Worm (Caenorhabditis elegans) whole organism, L4 larva: ENCODE measurements around the gene F11D11.21.

ENCODE experiments used
- D1046.2 ChIP-seq: fragments of 200-800 bp; sonication (Bioruptor generic); IDR thresholded peaks from 2 replicates; pipeline ENCODE4 v1.3.6; 2022; ENCODE audit warnings: missing genetic modification characterization, missing compliant biosample characterization
- F10B5.3 ChIP-seq: sonication (generic microtip); optimal IDR thresholded peaks from 2 replicates; lab custom pipeline; 2016; ENCODE audit warnings: mild to moderate bottlenecking, missing genetic modification characterization, missing compliant biosample characterization
- F37D6.2 ChIP-seq: sonication (generic microtip); optimal IDR thresholded peaks from 2 replicates; lab custom pipeline; 2016; ENCODE audit warnings: mild to moderate bottlenecking, missing genetic modification characterization, missing compliant biosample characterization
- R02D3.7 ChIP-seq: fragments of 150-350 bp; sonication (generic microtip); optimal IDR thresholded peaks from 3 replicates; lab custom pipeline; 2014; ENCODE audit warnings: missing biosample characterization, missing genetic modification characterization
- T26A8.4 ChIP-seq: fragments of 200-800 bp; sonication (Bioruptor generic); IDR thresholded peaks from 2 replicates; pipeline ENCODE4 v1.3.6; 2022; ENCODE audit warnings: missing genetic modification characterization, missing compliant biosample characterization
- Y105C5A.15 ChIP-seq: fragments of 200-800 bp; sonication (Bioruptor generic); IDR thresholded peaks from 2 replicates; pipeline ENCODE4 v1.3.6; 2022; ENCODE audit warnings: missing genetic modification characterization, missing compliant biosample characterization
- Y75B8A.6 ChIP-seq: fragments of 200-800 bp; sonication (Bioruptor generic); IDR thresholded peaks from 2 replicates; pipeline ENCODE4 v1.3.6; 2022; ENCODE audit warnings: missing genetic modification reagents, missing genetic modification characterization, missing compliant biosample characterization
- aly-2 ChIP-seq: sonication (generic microtip); optimal IDR thresholded peaks from 2 replicates; lab custom pipeline; 2018; ENCODE audit warnings: missing biosample characterization, missing genetic modification characterization
- ceh-20 ChIP-seq: fragments of 200-800 bp; sonication (Bioruptor generic); IDR thresholded peaks from 2 replicates; pipeline ENCODE4 v1.3.6; 2022; ENCODE audit warnings: missing genetic modification reagents, missing genetic modification characterization, missing compliant biosample characterization
- ceh-32 ChIP-seq: sonication (generic microtip); optimal IDR thresholded peaks from 2 replicates; lab custom pipeline; 2016; ENCODE audit warnings: mild to moderate bottlenecking, missing genetic modification characterization, missing compliant biosample characterization; ENCODE audit not compliant: poor library complexity
- ceh-82 ChIP-seq: sonication (generic microtip); optimal IDR thresholded peaks from 2 replicates; lab custom pipeline; 2017; ENCODE audit warnings: missing biosample characterization, missing genetic modification characterization
- ces-1 ChIP-seq: fragments of 150-350 bp; sonication (generic microtip); optimal IDR thresholded peaks from 4 replicates; lab custom pipeline; 2014; ENCODE audit warnings: missing biosample characterization, missing genetic modification reagents, missing genetic modification characterization
- daf-16 ChIP-seq, 3 experiments: sonication (generic microtip); optimal IDR thresholded peaks; 2 replicates each; lab custom pipeline; 2016 to 2017; ENCODE audit warnings: missing genetic modification characterization in 3 of 3, missing genetic modification reagents in 3 of 3, mild to moderate bottlenecking in 2 of 3, missing compliant biosample characterization in 2 of 3, missing biosample characterization in 1 of 3, moderate library complexity in 1 of 3
- daf-19 ChIP-seq: fragments of 200-800 bp; sonication (Bioruptor generic); conservative IDR thresholded peaks from 2 replicates; pipeline ENCODE4 v1.3.6; 2022; ENCODE audit warnings: missing genetic modification characterization, missing compliant biosample characterization
- dmd-6 ChIP-seq: fragments of 200-800 bp; sonication (Bioruptor generic); IDR thresholded peaks from 2 replicates; pipeline ENCODE4 v1.3.6; 2022; ENCODE audit warnings: missing genetic modification reagents, missing genetic modification characterization, missing compliant biosample characterization
- dmd-8 ChIP-seq: fragments of 200-800 bp; sonication (Bioruptor generic); IDR thresholded peaks from 2 replicates; pipeline ENCODE4 v1.3.6; 2022; ENCODE audit warnings: missing genetic modification characterization, missing compliant biosample characterization
- dmd-9 ChIP-seq: fragments of 200-800 bp; sonication (Bioruptor generic); IDR thresholded peaks from 2 replicates; pipeline ENCODE4 v1.3.6; 2022; ENCODE audit warnings: missing genetic modification reagents, missing genetic modification characterization, missing compliant biosample characterization
- duxl-1 ChIP-seq: sonication (generic microtip); optimal IDR thresholded peaks from 2 replicates; lab custom pipeline; 2016; ENCODE audit warnings: mild to moderate bottlenecking, missing genetic modification characterization, moderate library complexity, missing compliant biosample characterization; ENCODE audit not compliant: poor library complexity
- dve-1 ChIP-seq: sonication (generic microtip); optimal IDR thresholded peaks from 2 replicates; lab custom pipeline; 2017; ENCODE audit warnings: antibody characterized with exemption, mild to moderate bottlenecking, missing genetic modification characterization, missing compliant biosample characterization; ENCODE audit not compliant: insufficient read depth
- egl-43 ChIP-seq: fragments of 200-800 bp; sonication (Bioruptor generic); IDR thresholded peaks from 2 replicates; pipeline ENCODE4 v1.3.6; 2022; ENCODE audit warnings: missing genetic modification reagents, missing genetic modification characterization, missing compliant biosample characterization
- hlh-11 ChIP-seq: fragments of 200-800 bp; sonication (Bioruptor generic); optimal IDR thresholded peaks from 2 replicates; lab custom pipeline; 2018; ENCODE audit warnings: mild to moderate bottlenecking, missing genetic modification characterization, missing compliant biosample characterization
- hlh-30 ChIP-seq: sonication (generic microtip); optimal IDR thresholded peaks from 2 replicates; lab custom pipeline; 2017; ENCODE audit warnings: antibody characterized with exemption, mild to moderate bottlenecking, missing genetic modification characterization, missing compliant biosample characterization; ENCODE audit not compliant: insufficient read depth
- jun-1 ChIP-seq: fragments of 150-350 bp; optimal IDR thresholded peaks from 2 replicates; lab custom pipeline; 2014; ENCODE audit warnings: missing biosample characterization, missing genetic modification reagents, missing genetic modification characterization
- lin-13 ChIP-seq: fragments of 150-350 bp; optimal IDR thresholded peaks from 2 replicates; lab custom pipeline; 2014; ENCODE audit warnings: missing biosample characterization, missing genetic modification reagents, missing genetic modification characterization
- lin-15B ChIP-seq: fragments of 150-350 bp; sonication (generic microtip); optimal IDR thresholded peaks from 3 replicates; lab custom pipeline; 2014; ENCODE audit warnings: missing biosample characterization, missing genetic modification characterization
- lin-29 ChIP-seq: fragments of 200-800 bp; sonication (Bioruptor generic); IDR thresholded peaks from 2 replicates; pipeline ENCODE4 v1.3.6; 2022; ENCODE audit warnings: missing genetic modification reagents, missing genetic modification characterization, missing compliant biosample characterization
- lin-38 ChIP-seq: fragments of 200-800 bp; sonication (Bioruptor generic); IDR thresholded peaks from 2 replicates; pipeline ENCODE4 v1.3.6; 2022; ENCODE audit warnings: missing genetic modification reagents, missing genetic modification characterization, missing compliant biosample characterization
- lsy-2 ChIP-seq, 2 experiments: fragments of 150-350 bp in 1 of 2; sonication (generic microtip) in 1 of 2; optimal IDR thresholded peaks; 2 replicates each; lab custom pipeline; 2014 to 2017; ENCODE audit warnings: missing biosample characterization in 2 of 2, missing genetic modification characterization in 2 of 2
- madf-5 ChIP-seq, 2 experiments: fragments of 200-800 bp; sonication (Bioruptor generic); IDR thresholded peaks; 2 replicates each; pipeline ENCODE4 v1.3.6; 2022; ENCODE audit warnings: missing compliant biosample characterization in 2 of 2, missing genetic modification characterization in 2 of 2
- mep-1 ChIP-seq: fragments of 150-350 bp; sonication (generic microtip); optimal IDR thresholded peaks from 3 replicates; lab custom pipeline; 2014; ENCODE audit warnings: missing biosample characterization, missing genetic modification characterization
- nhr-28 ChIP-seq: fragments of 150-350 bp; optimal IDR thresholded peaks from 2 replicates; lab custom pipeline; 2014; ENCODE audit warnings: missing biosample characterization, missing genetic modification characterization
- nhr-48 ChIP-seq: sonication (generic microtip); optimal IDR thresholded peaks from 2 replicates; lab custom pipeline; 2016; ENCODE audit warnings: mild to moderate bottlenecking, missing genetic modification characterization, missing compliant biosample characterization
- nhr-6 ChIP-seq: fragments of 150-350 bp; optimal IDR thresholded peaks from 2 replicates; lab custom pipeline; 2014; ENCODE audit warnings: missing biosample characterization, missing genetic modification characterization
- nhr-77 ChIP-seq: fragments of 150-350 bp; optimal IDR thresholded peaks from 2 replicates; lab custom pipeline; 2014; ENCODE audit warnings: missing biosample characterization, missing genetic modification characterization
- pha-4 ChIP-seq, 2 experiments: fragments of 150-350 bp in 1 of 2; fragments of 200-800 bp in 1 of 2; sonication (Bioruptor generic) in 1 of 2; IDR thresholded peaks in 1 of 2; optimal IDR thresholded peaks in 1 of 2; 2 replicates each; pipeline versions ENCODE4 v1.3.6 to Lab custom; 2014 to 2022; ENCODE audit warnings: missing genetic modification characterization in 2 of 2, missing genetic modification reagents in 2 of 2, missing biosample characterization in 1 of 2, missing compliant biosample characterization in 1 of 2
- php-3 ChIP-seq: fragments of 200-800 bp; sonication (Bioruptor generic); IDR thresholded peaks from 2 replicates; pipeline ENCODE4 v1.3.6; 2022; ENCODE audit warnings: missing genetic modification reagents, missing genetic modification characterization, missing compliant biosample characterization
- pqm-1 ChIP-seq: sonication (generic microtip); optimal IDR thresholded peaks from 2 replicates; lab custom pipeline; 2017; ENCODE audit warnings: missing biosample characterization, missing genetic modification characterization
- saeg-2 ChIP-seq: fragments of 200-800 bp; sonication (Bioruptor generic); IDR thresholded peaks from 2 replicates; pipeline ENCODE4 v1.3.6; 2022; ENCODE audit warnings: missing genetic modification reagents, missing genetic modification characterization, missing compliant biosample characterization
- sdz-12 ChIP-seq: fragments of 200-800 bp; sonication (Bioruptor generic); optimal IDR thresholded peaks from 2 replicates; lab custom pipeline; 2018; ENCODE audit warnings: mild to moderate bottlenecking, missing genetic modification characterization, missing compliant biosample characterization
- set-16 ChIP-seq: fragments of 200-800 bp; sonication (Bioruptor generic); IDR thresholded peaks from 2 replicates; pipeline ENCODE4 v1.3.6; 2022; ENCODE audit warnings: missing genetic modification reagents, missing genetic modification characterization, missing compliant biosample characterization
- snpc-4 ChIP-seq: fragments of 150-350 bp; optimal IDR thresholded peaks from 2 replicates; lab custom pipeline; 2014; ENCODE audit warnings: missing biosample characterization, missing genetic modification characterization
- tra-1 ChIP-seq: fragments of 200-800 bp; sonication (Bioruptor generic); IDR thresholded peaks from 2 replicates; pipeline ENCODE4 v1.3.6; 2022; ENCODE audit warnings: missing genetic modification reagents, missing genetic modification characterization, missing compliant biosample characterization
- unc-62 ChIP-seq, 3 experiments: fragments of 150-350 bp in 1 of 3; sonication (generic microtip); optimal IDR thresholded peaks in 2 of 3; peaks in 1 of 3; 1 replicate in 1 of 3; 2 replicates in 2 of 3; lab custom pipeline; 2014 to 2017; ENCODE audit warnings: missing biosample characterization in 3 of 3, missing genetic modification characterization in 3 of 3, missing genetic modification reagents in 3 of 3, missing genotype in 1 of 3
- zag-1 ChIP-seq: fragments of 150-350 bp; optimal IDR thresholded peaks from 2 replicates; lab custom pipeline; 2014; ENCODE audit warnings: missing biosample characterization, missing genetic modification characterization
- zfp-3 ChIP-seq: fragments of 200-800 bp; sonication (Bioruptor generic); conservative IDR thresholded peaks from 2 replicates; pipeline ENCODE4 v1.3.6; 2022; ENCODE audit warnings: missing genetic modification reagents, missing genetic modification characterization, missing compliant biosample characterization
- zip-11 ChIP-seq: fragments of 200-800 bp; sonication (Bioruptor generic); IDR thresholded peaks from 2 replicates; pipeline ENCODE4 v1.3.6; 2022; ENCODE audit warnings: missing genetic modification characterization, missing compliant biosample characterization
- ztf-11 ChIP-seq: fragments of 150-350 bp; optimal IDR thresholded peaks from 2 replicates; lab custom pipeline; 2014; ENCODE audit warnings: missing biosample characterization, missing genetic modification characterization

The F11D11.21 gene

DNA sequence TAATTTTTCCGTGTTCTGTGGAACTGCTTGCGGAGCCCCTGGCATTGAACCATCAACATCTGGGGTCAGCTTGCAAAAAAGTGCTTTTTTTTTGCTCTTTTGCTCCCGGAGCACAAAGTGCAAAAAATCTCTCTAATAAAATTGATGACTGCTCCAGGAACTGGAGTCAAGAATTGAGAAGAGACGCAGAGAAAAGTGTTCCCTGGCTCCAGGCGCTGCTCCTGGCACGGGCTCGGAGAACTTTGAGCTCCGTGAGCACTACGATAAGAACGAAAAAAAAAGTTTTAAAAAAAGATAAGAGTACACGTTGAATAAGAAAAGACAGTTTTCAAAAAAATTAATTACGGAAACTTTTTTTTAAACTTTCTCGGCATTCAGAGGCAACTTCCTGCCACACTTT, 32.4 kb upstream of the F11D11.21 start:
- TF ChIP-seq php-3 (GFP tag; lab: Robert Waterston, UW) (peak; percentile 40; the same call in 1 of the 2 replicates), pqm-1 (peak; percentile 58), F37D6.2 (tag; lab: Kevin White, UChicago) (no peak), ceh-32 (tag; lab: Kevin White, UChicago) (no peak), nhr-48 (tag; lab: Kevin White, UChicago) (peak; percentile 4), dmd-6 (GFP tag; lab: Robert Waterston, UW) (peak; percentile 87), dve-1 (peak; percentile 77), ceh-20 (GFP tag; lab: Robert Waterston, UW) (0 out of 2 replicates have a peak, but pooled peaks have one; percentile 20), hlh-11 (peak; percentile 79), nhr-77 (peak; percentile 2), zag-1 (tag; lab: Kevin White, UChicago) (no peak), sdz-12 (GFP tag; lab: Kevin White, UChicago) (no peak), nhr-28 (tag; lab: Kevin White, UChicago) (peak; percentile 71), R02D3.7 (no peak), saeg-2 (GFP tag; lab: Robert Waterston, UW) (no peak), nhr-6 (tag; lab: Kevin White, UChicago) (no peak), mep-1 (tag; lab: Kevin White, UChicago) (peak; percentile 25), set-16 (peak; percentile 39; the same call in 1 of the 2 replicates), duxl-1 (tag; lab: Kevin White, UChicago) (peak; percentile 92), lsy-2 (tag; optimal IDR thresholded peaks at IDR 0.05; lab: Kevin White, UChicago) (peak in 1 of 2 experiments; percentile 40), jun-1 (tag; lab: Kevin White, UChicago) (no peak), daf-16 (GFP tag; optimal IDR thresholded peaks at IDR 0.05; lab: Kevin White, UChicago) (peak in 1 of 2 experiments; percentile 8), daf-16 (tag; optimal IDR thresholded peaks at IDR 0.05; lab: Kevin White, UChicago) (peak; percentile 57), hlh-30 (tag; lab: Kevin White, UChicago) (peak; percentile 3)

DNA sequence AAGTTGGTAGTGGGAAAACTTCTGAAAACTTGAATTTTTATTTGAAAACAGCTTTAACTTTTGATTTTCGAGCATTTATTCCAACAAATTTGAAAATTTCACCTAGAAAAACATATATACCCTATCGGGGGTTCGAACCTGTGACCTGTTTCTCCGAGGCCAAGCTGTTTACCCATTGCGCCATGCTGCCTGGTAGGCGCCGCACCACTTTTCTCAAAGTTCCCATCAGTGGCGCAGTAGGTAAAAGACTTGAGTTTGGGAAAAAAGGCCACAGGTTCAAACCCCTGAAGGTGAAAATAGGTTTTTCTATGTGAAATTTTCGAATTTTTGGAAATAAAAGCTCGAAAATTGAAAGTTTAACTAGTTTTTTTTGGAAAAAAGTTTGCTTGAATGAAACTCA, 30.3 kb upstream of the F11D11.21 start:
- TF ChIP-seq lin-38 (GFP tag; lab: Robert Waterston, UW) (0 out of 2 replicates have a peak, but pooled peaks have one; percentile 12), ceh-82 (no peak), unc-62 (GFP tag; optimal IDR thresholded peaks at IDR 0.05 in 1 of 2; lab: Kevin White, UChicago) (peak in 1 of 2 experiments; percentile 41), unc-62 (tag; optimal IDR thresholded peaks at IDR 0.05; lab: Kevin White, UChicago) (no peak), nhr-48 (tag; lab: Kevin White, UChicago) (no peak), F37D6.2 (tag; lab: Kevin White, UChicago) (no peak), daf-19 (GFP tag; lab: Robert Waterston, UW) (no peak), dmd-8 (no peak), T26A8.4 (GFP tag; lab: Robert Waterston, UW) (no peak), tra-1 (GFP tag; lab: Robert Waterston, UW) (0 out of 2 replicates have a peak, but pooled peaks have one; percentile 15), madf-5 (GFP tag; IDR thresholded peaks at IDR 0.05; lab: Robert Waterston, UW) (no peak), Y75B8A.6 (GFP tag; lab: Robert Waterston, UW) (no peak), dve-1 (no peak), Y105C5A.15 (GFP tag; lab: Robert Waterston, UW) (no peak), zfp-3 (GFP tag; lab: Robert Waterston, UW) (no peak), egl-43 (GFP tag; lab: Robert Waterston, UW) (0 out of 2 replicates have a peak, but pooled peaks have one; percentile 17), snpc-4 (tag; lab: Kevin White, UChicago) (no peak), duxl-1 (tag; lab: Kevin White, UChicago) (no peak), lin-15B (tag; lab: Kevin White, UChicago) (no peak), F10B5.3 (tag; lab: Kevin White, UChicago) (no peak), zip-11 (GFP tag; lab: Robert Waterston, UW) (no peak), pha-4 (GFP tag; IDR thresholded peaks at IDR 0.05; lab: Robert Waterston, UW) (0 out of 2 replicates have a peak, but pooled peaks have one; percentile 31), pha-4 (tag; optimal IDR thresholded peaks at IDR 0.05; lab: Kevin White, UChicago) (no peak), lin-13 (GFP tag; lab: Kevin White, UChicago) (peak; percentile 49), ceh-20 (GFP tag; lab: Robert Waterston, UW) (no peak), dmd-9 (no peak), D1046.2 (GFP tag; lab: Robert Waterston, UW) (no peak), jun-1 (tag; lab: Kevin White, UChicago) (no peak), ces-1 (GFP tag; lab: Kevin White, UChicago) (no peak), aly-2 (no peak), ztf-11 (tag; lab: Kevin White, UChicago) (no peak), lin-29 (GFP tag; lab: Robert Waterston, UW) (no peak)
